Worm (Caenorhabditis elegans) whole organism, L2 larva: ENCODE measurements around the gene F13B12.2.

Experiments
- lsy-2 ChIP-seq, 2 experiments: fragments of 150-350 bp in 1 of 2; sonication (generic microtip) in 1 of 2; optimal IDR thresholded peaks; 2 replicates each; lab custom pipeline; 2014 to 2017; ENCODE audit warnings: missing biosample characterization in 2 of 2, missing genetic modification characterization in 2 of 2
- nhr-12 ChIP-seq: fragments of 150-350 bp; optimal IDR thresholded peaks from 2 replicates; lab custom pipeline; 2014; ENCODE audit warnings: missing biosample characterization, missing genetic modification characterization
- peb-1 ChIP-seq: fragments of 150-350 bp; optimal IDR thresholded peaks from 2 replicates; lab custom pipeline; 2014; ENCODE audit warnings: missing biosample characterization, missing genetic modification characterization
- snpc-4 ChIP-seq: fragments of 150-350 bp; optimal IDR thresholded peaks from 2 replicates; lab custom pipeline; 2014; ENCODE audit warnings: missing biosample characterization, missing genetic modification characterization
- unc-62 ChIP-seq: fragments of 150-350 bp; optimal IDR thresholded peaks from 2 replicates; lab custom pipeline; 2014; ENCODE audit warnings: missing biosample characterization, missing genetic modification reagents, missing genetic modification characterization
- ztf-4 ChIP-seq: fragments of 150-350 bp; optimal IDR thresholded peaks from 2 replicates; lab custom pipeline; 2014; ENCODE audit warnings: missing biosample characterization, missing genetic modification characterization

DNA sequence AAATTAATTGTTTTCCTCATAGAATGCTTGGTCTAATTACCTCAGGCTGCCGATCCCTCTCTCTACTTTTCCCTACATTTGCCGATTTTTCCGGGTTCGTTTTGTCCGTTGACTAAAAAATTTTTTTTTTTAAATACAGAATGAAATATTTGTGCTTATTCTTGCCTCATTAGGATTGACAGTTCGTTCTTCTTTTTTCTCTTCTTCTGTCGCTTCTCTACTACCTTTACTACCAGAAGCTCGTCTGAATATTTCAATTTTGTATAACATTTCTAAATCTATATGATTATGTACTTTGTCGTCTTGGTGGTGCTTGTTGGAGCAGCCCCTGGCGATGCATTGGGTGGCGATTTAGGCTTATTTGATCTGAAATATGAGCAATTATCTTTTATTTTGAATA, 46.3 kb upstream of the F13B12.2 start:
- TF ChIP-seq nhr-12 (no peak), lsy-2 (tag; optimal IDR thresholded peaks at IDR 0.05; lab: Kevin White, UChicago) (no peak), snpc-4 (tag; lab: Kevin White, UChicago) (no peak), ztf-4 (tag; lab: Kevin White, UChicago) (no peak), unc-62 (GFP tag; lab: Kevin White, UChicago) (no peak), peb-1 (tag; lab: Kevin White, UChicago) (no peak)
